Worm (Caenorhabditis elegans): ENCODE measurements around the gene xtr-2.

xtr-2 gene

DNA sequence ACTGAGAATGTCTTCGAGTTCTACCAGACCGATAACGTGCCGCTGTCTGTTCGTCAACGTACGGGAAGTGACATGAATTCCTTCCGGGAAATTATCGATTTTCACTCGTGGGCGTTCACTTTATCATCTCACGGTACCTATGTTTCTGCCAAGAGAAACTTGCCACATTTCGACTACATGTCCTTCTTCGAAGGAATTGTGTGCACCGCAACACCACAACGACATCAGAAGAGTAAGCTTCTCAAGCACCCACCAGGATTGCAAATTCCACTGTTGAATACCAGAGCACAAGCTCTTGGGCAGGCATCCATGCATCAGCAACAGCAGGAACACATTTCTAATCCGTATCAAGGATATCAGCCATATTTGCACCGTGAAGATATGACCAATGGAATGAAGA, 31.2 kb upstream of the xtr-2 start:
- TF ChIP-seq unc-55 (GFP tag; optimal IDR thresholded peaks at IDR 0.05), result no peak
- no peak for TF ChIP-seq blmp-1 (tag; optimal IDR thresholded peaks at IDR 0.05; ENCODE audit: insufficient read depth)
- no peak for TF ChIP-seq sma-3 (GFP tag; optimal IDR thresholded peaks at IDR 0.05)
- no peak for TF ChIP-seq skn-1 (tag; optimal IDR thresholded peaks at IDR 0.05)
- TF ChIP-seq crh-2 (tag; optimal IDR thresholded peaks at IDR 0.05), result no peak
- no peak for TF ChIP-seq lin-39 (tag; optimal IDR thresholded peaks at IDR 0.05)
- no peak for TF ChIP-seq snpc-4 (tag; optimal IDR thresholded peaks at IDR 0.05)
- TF ChIP-seq nhr-25 (tag; optimal IDR thresholded peaks at IDR 0.05), result no peak
- TF ChIP-seq R02D3.7 (tag; optimal IDR thresholded peaks at IDR 0.05), result no peak
- TF ChIP-seq ZK546.5 (tag; optimal IDR thresholded peaks at IDR 0.05), result no peak
- no peak for TF ChIP-seq dmd-4 (tag; optimal IDR thresholded peaks at IDR 0.05)
- TF ChIP-seq ztf-11 (tag; optimal IDR thresholded peaks at IDR 0.05), result no peak
- TF ChIP-seq aly-2 (tag; optimal IDR thresholded peaks at IDR 0.05), result no peak
- TF ChIP-seq sma-9 (GFP tag; optimal IDR thresholded peaks at IDR 0.05), result no peak
- no peak for TF ChIP-seq sma-9 (tag; optimal IDR thresholded peaks at IDR 0.05)
- no peak for TF ChIP-seq lin-13 (GFP tag; optimal IDR thresholded peaks at IDR 0.05)

- TF ChIP-seq skn-1 (tag; optimal IDR thresholded peaks at IDR 0.05) (no peak), nhr-77 (tag; optimal IDR thresholded peaks at IDR 0.05) (no peak), alr-1 (tag; optimal IDR thresholded peaks at IDR 0.05) (no peak), nhr-129 (tag; optimal IDR thresholded peaks at IDR 0.05) (no peak), ceh-82 (tag; optimal IDR thresholded peaks at IDR 0.05) (no peak), dmd-4 (tag; optimal IDR thresholded peaks at IDR 0.05) (no peak), elt-1 (tag; optimal IDR thresholded peaks at IDR 0.05) (no peak), unc-55 (GFP tag; optimal IDR thresholded peaks at IDR 0.05) (no peak), fos-1 (tag; optimal IDR thresholded peaks at IDR 0.05) (no peak), peb-1 (tag; optimal IDR thresholded peaks at IDR 0.05) (no peak), lsy-2 (tag; optimal IDR thresholded peaks at IDR 0.05) (no peak), nhr-11 (tag; optimal IDR thresholded peaks at IDR 0.05) (no peak), C34F6.9 (tag; optimal IDR thresholded peaks at IDR 0.05) (no peak), nhr-237 (tag; optimal IDR thresholded peaks at IDR 0.05) (no peak), nhr-12 (tag; optimal IDR thresholded peaks at IDR 0.05) (no peak)
Measured at ce11 chrX:12285496-12285895, 29.9 kb upstream of the xtr-2 start, which contains the start of gene lips-2. TSS of gene lips-2 (plus strand) at chrX:12285796.

ce11 chrX:12288254-12288653, 27.1 kb upstream of the xtr-2 start, which contains the start of gene C04B4.5:
TSS of gene C04B4.5 (minus strand) at chrX:12288354.
- no peak for TF ChIP-seq ztf-1 (GFP tag; conservative IDR thresholded peaks at IDR 0.05)
- TF ChIP-seq F13H6.1 (tag; optimal IDR thresholded peaks at IDR 0.05), result no peak

DNA sequence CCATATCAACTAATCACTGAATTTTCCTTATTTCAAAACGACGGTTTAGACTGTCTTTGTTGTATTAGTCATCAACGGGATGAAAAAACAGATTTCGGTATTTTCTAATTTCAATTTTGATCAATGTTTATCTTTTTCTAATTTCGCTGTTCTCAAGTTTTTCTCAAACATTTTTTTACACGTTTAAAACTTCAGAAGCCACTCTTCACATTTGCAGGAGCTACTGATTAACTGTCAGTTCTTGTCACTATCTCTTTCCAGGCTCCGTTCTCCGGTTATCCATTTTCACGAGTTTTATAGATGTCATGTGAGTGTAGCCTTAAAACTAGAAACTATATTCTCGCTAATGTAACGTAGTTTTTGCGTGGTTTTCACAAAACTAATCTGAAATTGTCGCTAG, 24.8 kb upstream of the xtr-2 start, which contains the start of gene C04B4.4:
TSS of gene C04B4.4 (plus strand) at position 301 of the 400 bp plus-strand sequence.
- TF ChIP-seq R02D3.7 (tag; optimal IDR thresholded peaks at IDR 0.05) (no peak), lsy-2 (tag; optimal IDR thresholded peaks at IDR 0.05) (no peak), zag-1 (tag; optimal IDR thresholded peaks at IDR 0.05) (no peak), mab-5 (tag; optimal IDR thresholded peaks at IDR 0.05) (no peak), nhr-77 (tag; optimal IDR thresholded peaks at IDR 0.05) (no peak), blmp-1 (tag; optimal IDR thresholded peaks at IDR 0.05; ENCODE audit: insufficient read depth) (no peak), egl-27 (tag; optimal IDR thresholded peaks at IDR 0.05) (no peak), nhr-237 (tag; optimal IDR thresholded peaks at IDR 0.05) (no peak), nhr-129 (tag; optimal IDR thresholded peaks at IDR 0.05) (no peak), dmd-4 (tag; optimal IDR thresholded peaks at IDR 0.05) (no peak)

ce11 chrX:12294263-12294662, 21.1 kb upstream of the xtr-2 start, which contains the start of gene W06D11.1:
TSS of gene W06D11.1 (plus strand) at chrX:12294563.
- TF ChIP-seq nhr-6 (tag; optimal IDR thresholded peaks at IDR 0.05) (no peak), sma-3 (GFP tag; optimal IDR thresholded peaks at IDR 0.05) (no peak), ceh-16 (tag; optimal IDR thresholded peaks at IDR 0.05) (no peak), unc-39 (tag; optimal IDR thresholded peaks at IDR 0.05) (no peak), nhr-77 (tag; optimal IDR thresholded peaks at IDR 0.05) (no peak)

All from whole organism, L2 larva.